Fruit fly (Drosophila melanogaster): Measurements from ENCODE around the gene CG2991.
A peak's percentile ranks its signal among the peaks of the same experiment; 100 is the strongest.

DNA sequence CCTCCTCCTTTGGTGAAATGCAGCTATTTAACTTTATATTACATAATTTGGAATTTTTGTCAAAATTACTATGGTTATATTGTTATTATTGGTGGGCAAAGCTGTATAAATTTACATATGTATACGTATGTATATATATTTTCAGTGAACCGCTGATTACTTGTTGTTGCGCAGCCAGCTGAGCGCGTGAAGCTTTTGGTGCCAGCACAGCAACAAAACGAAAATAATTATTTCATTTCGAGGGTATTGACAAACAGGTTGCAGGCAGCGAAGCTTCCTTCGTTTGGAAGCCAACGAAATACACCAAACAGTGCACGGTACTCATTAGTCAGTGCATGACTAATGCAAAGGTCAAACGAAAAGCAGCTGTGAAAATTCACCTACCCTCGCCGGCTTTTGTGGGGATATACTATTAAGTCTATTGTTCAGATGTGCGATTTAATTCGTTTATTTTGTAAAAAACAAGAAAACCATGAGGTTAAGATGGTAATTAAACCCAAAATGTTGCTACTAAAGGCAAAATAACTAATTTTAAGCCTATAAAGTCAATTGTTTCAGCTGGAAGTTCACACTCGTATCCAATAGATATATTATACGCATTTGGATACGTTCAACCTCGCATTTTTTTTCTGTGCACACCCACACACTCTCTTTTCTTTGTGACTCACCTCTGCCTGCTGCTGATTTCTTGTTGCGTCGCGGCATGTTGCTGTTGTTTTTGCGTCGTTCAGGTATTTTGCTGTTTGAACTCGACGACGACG, 16.2 kb downstream of the CG2991 start:
- TF ChIP-seq CG33213 (GFP tag; optimal IDR thresholded peaks at IDR 0.05) (peak; percentile 10), CG3726 (GFP tag; IDR thresholded peaks at IDR 0.05) (no peak), CG42726 (GFP tag; IDR thresholded peaks at IDR 0.05; ENCODE audit: partially characterized antibody) (no peak), Hr39 (optimal IDR thresholded peaks at IDR 0.05) (no peak), CG34224 (GFP tag; IDR thresholded peaks at IDR 0.05; ENCODE audit: partially characterized antibody) (no peak), Doc3 (GFP tag; IDR thresholded peaks at IDR 0.05; ENCODE audit: partially characterized antibody) (no peak), CG9817 (tag; optimal IDR thresholded peaks at IDR 0.05) (no peak), H15 (GFP tag; IDR thresholded peaks at IDR 0.05) (no peak), Sin3A (optimal IDR thresholded peaks at IDR 0.05) (no peak), az2 (GFP tag; optimal IDR thresholded peaks at IDR 0.05) (no peak), BEAF-32 (GFP tag; optimal IDR thresholded peaks at IDR 0.05) (no peak)

Measured in whole organism, embryonic.